Worm (Caenorhabditis elegans) whole organism, early embryonic: ENCODE results near the gene srw-14.

ENCODE experiments used
- B0310.2 ChIP-seq: sonication (generic microtip); optimal IDR thresholded peaks from 2 replicates; lab custom pipeline; 2016; ENCODE audit warnings: mild to moderate bottlenecking, missing genetic modification characterization, missing compliant biosample characterization
- F13C5.2 ChIP-seq: sonication (generic microtip); optimal IDR thresholded peaks from 2 replicates; lab custom pipeline; 2017; ENCODE audit warnings: mild to moderate bottlenecking, missing genetic modification characterization, inconsistent platforms, missing compliant biosample characterization
- aly-1 ChIP-seq: sonication (generic microtip); optimal IDR thresholded peaks from 2 replicates; lab custom pipeline; 2016; ENCODE audit warnings: missing genetic modification characterization, missing compliant biosample characterization
- ama-1 ChIP-seq: fragments of 150-350 bp; optimal IDR thresholded peaks from 2 replicates; lab custom pipeline; 2014
- ceh-13 ChIP-seq: fragments of 200-800 bp; sonication (Bioruptor generic); optimal IDR thresholded peaks from 2 replicates; lab custom pipeline; 2018; ENCODE audit warnings: mild to moderate bottlenecking, missing genetic modification characterization, missing compliant biosample characterization
- ceh-36 ChIP-seq: sonication (generic microtip); optimal IDR thresholded peaks from 2 replicates; lab custom pipeline; 2016; ENCODE audit warnings: missing genetic modification characterization, inconsistent platforms, missing compliant biosample characterization
- flt-1 ChIP-seq: fragments of 200-800 bp; sonication (Bioruptor generic); IDR thresholded peaks from 2 replicates; pipeline ENCODE4 v1.3.6; 2022; ENCODE audit warnings: missing genetic modification characterization, missing compliant biosample characterization
- pes-1 ChIP-seq: fragments of 200-800 bp; sonication (Bioruptor generic); IDR thresholded peaks from 2 replicates; pipeline ENCODE4 v1.3.6; 2022; ENCODE audit warnings: missing genetic modification reagents, missing genetic modification characterization, missing compliant biosample characterization
- sea-1 ChIP-seq: fragments of 200-800 bp; sonication (Bioruptor generic); conservative IDR thresholded peaks from 2 replicates; pipeline ENCODE4 v1.3.6; 2022; ENCODE audit warnings: missing genetic modification characterization, missing compliant biosample characterization
- tbx-11 ChIP-seq: fragments of 200-800 bp; sonication (Bioruptor generic); IDR thresholded peaks from 2 replicates; pipeline ENCODE4 v1.3.6; 2022; ENCODE audit warnings: missing genetic modification characterization, missing compliant biosample characterization
- tra-4 ChIP-seq: sonication (generic microtip); optimal IDR thresholded peaks from 2 replicates; lab custom pipeline; 2017; ENCODE audit warnings: missing genetic modification characterization, missing compliant biosample characterization

DNA sequence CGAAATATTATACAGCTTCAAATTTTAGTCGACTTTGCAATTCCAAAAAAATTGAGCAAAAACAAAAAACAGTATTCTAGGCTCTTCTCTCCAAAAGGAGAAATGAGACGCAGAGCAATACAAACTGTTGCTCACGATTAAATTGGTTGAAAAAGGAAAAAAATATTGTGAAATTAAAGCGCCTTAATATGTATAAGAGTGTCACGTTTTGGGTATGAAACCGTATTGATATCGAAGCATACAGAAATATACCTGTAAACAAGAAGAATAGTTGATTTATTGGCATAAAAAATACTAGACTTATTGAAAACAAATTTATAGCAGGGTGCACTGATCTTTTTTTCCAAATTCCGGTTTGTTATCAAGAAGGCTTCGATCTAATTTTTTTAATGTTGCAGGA lies 40.1 kb downstream of the srw-14 start, which contains the start of gene M01B2.13:
- TF ChIP-seq sea-1 (GFP tag; lab: Robert Waterston, UW) = no peak
- TF ChIP-seq tra-4 (tag; lab: Kevin White, UChicago) = no peak
- no peak for TF ChIP-seq tbx-11 (GFP tag; lab: Robert Waterston, UW)
- TF ChIP-seq ama-1 (lab: Kevin White, UChicago) = no peak
- no peak for TF ChIP-seq F13C5.2
- TF ChIP-seq ceh-13 (GFP tag; lab: Kevin White, UChicago) = no peak
- no peak for TF ChIP-seq flt-1 (GFP tag; lab: Robert Waterston, UW)
- TF ChIP-seq aly-1 (tag; lab: Kevin White, UChicago) = no peak
- no peak for TF ChIP-seq ceh-36
- no peak for TF ChIP-seq pes-1 (GFP tag; lab: Robert Waterston, UW)
- TF ChIP-seq B0310.2 (tag; lab: Kevin White, UChicago) = no peak
